Fruit fly (Drosophila melanogaster): ENCODE data around the gene Keap1.

Keap1 gene

DNA sequence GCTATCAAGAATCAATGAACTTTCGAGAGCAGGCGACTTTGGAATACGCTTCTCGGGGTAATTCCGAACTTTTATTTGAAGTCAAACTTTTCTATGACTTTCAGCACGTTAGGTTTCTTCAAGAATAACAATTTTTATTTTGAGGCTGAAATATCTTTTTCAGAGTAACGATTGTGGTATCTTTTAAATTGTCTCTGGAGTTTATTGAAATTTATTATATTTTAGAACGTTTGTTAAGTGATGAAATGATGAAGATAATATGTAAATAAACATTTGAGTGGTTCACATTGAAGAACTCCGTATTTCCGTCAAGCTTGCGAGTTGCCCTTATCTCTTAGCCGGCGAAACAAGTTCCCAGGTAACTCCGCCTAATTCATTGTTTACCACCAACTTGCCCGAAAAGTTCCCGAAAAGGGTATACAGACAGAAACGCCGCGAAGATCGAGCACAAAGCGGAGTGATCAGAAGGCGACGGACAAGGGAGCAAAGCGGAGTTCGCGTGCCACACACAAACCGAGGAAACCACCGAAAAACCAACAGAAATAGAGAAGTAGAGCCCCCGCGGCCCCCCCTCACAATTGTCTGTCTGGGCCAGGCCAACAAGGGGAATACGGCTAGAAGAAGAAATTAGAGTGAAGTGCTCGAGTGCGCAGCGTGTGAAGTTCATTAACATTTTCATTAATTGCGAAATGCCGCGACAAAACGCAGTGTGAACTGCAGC is 38.0 kb upstream of the Keap1 start:
- TF ChIP-seq Hr78 (GFP tag; optimal IDR thresholded peaks at IDR 0.05) (no peak), dmrt93B (GFP tag; optimal IDR thresholded peaks at IDR 0.05) (peak; percentile 40), br (GFP tag; optimal IDR thresholded peaks at IDR 0.05) (peak; percentile 55), ey (GFP tag; optimal IDR thresholded peaks at IDR 0.05) (peak; percentile 65), Hr83 (GFP tag; optimal IDR thresholded peaks at IDR 0.05; ENCODE audit: poor library complexity, severe bottlenecking) (no peak), Mio (GFP tag; optimal IDR thresholded peaks at IDR 0.05) (no peak), Myc (optimal IDR thresholded peaks at IDR 0.05) (no peak), pan (optimal IDR thresholded peaks at IDR 0.05) (no peak), Abd-B (GFP tag; optimal IDR thresholded peaks at IDR 0.05) (no peak), GATAd (GFP tag; optimal IDR thresholded peaks at IDR 0.05) (no peak), woc (GFP tag; optimal IDR thresholded peaks at IDR 0.05) (peak; percentile 79), dsf (GFP tag; optimal IDR thresholded peaks at IDR 0.05; ENCODE audit: borderline replicate concordance) (no peak), fru (GFP tag; optimal IDR thresholded peaks at IDR 0.05) (peak; percentile 64), sv (GFP tag; optimal IDR thresholded peaks at IDR 0.05) (no peak), foxo (GFP tag; optimal IDR thresholded peaks at IDR 0.05) (peak in 1 of 2 experiments; percentile 57), tai (GFP tag; optimal IDR thresholded peaks at IDR 0.05) (no peak), CG9705 (GFP tag; optimal IDR thresholded peaks at IDR 0.05) (no peak), h (GFP tag; optimal IDR thresholded peaks at IDR 0.05) (peak; percentile 79), N (GFP tag; optimal IDR thresholded peaks at IDR 0.05) (no peak), Rel (GFP tag; optimal IDR thresholded peaks at IDR 0.05) (no peak), Rel (tag; optimal IDR thresholded peaks at IDR 0.05) (peak; percentile 2), Dif (GFP tag; optimal IDR thresholded peaks at IDR 0.05; ENCODE audit: partially characterized antibody) (no peak), OdsH (GFP tag; optimal IDR thresholded peaks at IDR 0.05) (peak; percentile 71), usp (GFP tag; optimal IDR thresholded peaks at IDR 0.05) (no peak), sage (GFP tag; optimal IDR thresholded peaks at IDR 0.05) (peak; percentile 8), Hnf4 (GFP tag; optimal IDR thresholded peaks at IDR 0.05) (peak; percentile 22), HLH106 (tag; optimal IDR thresholded peaks at IDR 0.05) (peak; percentile 77), rgr (GFP tag; optimal IDR thresholded peaks at IDR 0.05) (peak; percentile 52), CrebA (GFP tag; optimal IDR thresholded peaks at IDR 0.05; ENCODE audit: borderline replicate concordance) (no peak), Sp1 (GFP tag; optimal IDR thresholded peaks at IDR 0.05) (peak; percentile 72), lola (GFP tag; optimal IDR thresholded peaks at IDR 0.05) (no peak), psq (GFP tag; optimal IDR thresholded peaks at IDR 0.05) (peak; percentile 84)

DNA sequence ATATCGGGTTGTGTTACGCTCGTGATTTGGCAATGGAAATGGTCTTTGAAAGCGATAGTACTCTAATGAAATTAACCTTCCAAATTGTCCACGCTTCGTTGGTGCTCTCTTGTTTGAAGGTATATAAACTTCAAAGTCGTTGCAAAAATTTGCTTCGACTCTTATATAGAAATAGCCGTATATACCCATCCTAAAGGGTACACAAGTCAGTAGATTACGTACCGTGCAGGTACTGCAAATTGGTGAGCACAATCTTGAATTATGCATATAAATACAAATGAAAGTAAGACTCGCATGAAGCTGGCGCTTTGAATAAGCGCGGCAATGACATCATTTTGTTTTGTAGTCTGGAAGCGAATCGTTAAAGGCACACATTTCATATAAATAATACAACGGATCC is 36.5 kb upstream of the Keap1 start:
- TF ChIP-seq br (GFP tag; optimal IDR thresholded peaks at IDR 0.05) (peak; percentile 68), dmrt93B (GFP tag; optimal IDR thresholded peaks at IDR 0.05) (peak; percentile 17), CrebA (GFP tag; optimal IDR thresholded peaks at IDR 0.05; ENCODE audit: borderline replicate concordance) (no peak), woc (GFP tag; optimal IDR thresholded peaks at IDR 0.05) (peak; percentile 8), OdsH (GFP tag; optimal IDR thresholded peaks at IDR 0.05) (peak; percentile 28), N (GFP tag; optimal IDR thresholded peaks at IDR 0.05) (no peak), h (GFP tag; optimal IDR thresholded peaks at IDR 0.05) (peak; percentile 22), GATAd (GFP tag; optimal IDR thresholded peaks at IDR 0.05) (no peak), ey (GFP tag; optimal IDR thresholded peaks at IDR 0.05) (peak; percentile 62), Hnf4 (GFP tag; optimal IDR thresholded peaks at IDR 0.05) (peak; percentile 17), Jra (GFP tag; optimal IDR thresholded peaks at IDR 0.05) (no peak), foxo (GFP tag; optimal IDR thresholded peaks at IDR 0.05) (peak in 1 of 2 experiments; percentile 68), fru (GFP tag; optimal IDR thresholded peaks at IDR 0.05) (peak; percentile 58), pan (optimal IDR thresholded peaks at IDR 0.05) (no peak), tai (GFP tag; optimal IDR thresholded peaks at IDR 0.05) (peak; percentile 2), Hr83 (GFP tag; optimal IDR thresholded peaks at IDR 0.05; ENCODE audit: poor library complexity, severe bottlenecking) (peak; percentile 47), rgr (GFP tag; optimal IDR thresholded peaks at IDR 0.05) (peak; percentile 26), HLH106 (tag; optimal IDR thresholded peaks at IDR 0.05) (peak; percentile 14)

DNA sequence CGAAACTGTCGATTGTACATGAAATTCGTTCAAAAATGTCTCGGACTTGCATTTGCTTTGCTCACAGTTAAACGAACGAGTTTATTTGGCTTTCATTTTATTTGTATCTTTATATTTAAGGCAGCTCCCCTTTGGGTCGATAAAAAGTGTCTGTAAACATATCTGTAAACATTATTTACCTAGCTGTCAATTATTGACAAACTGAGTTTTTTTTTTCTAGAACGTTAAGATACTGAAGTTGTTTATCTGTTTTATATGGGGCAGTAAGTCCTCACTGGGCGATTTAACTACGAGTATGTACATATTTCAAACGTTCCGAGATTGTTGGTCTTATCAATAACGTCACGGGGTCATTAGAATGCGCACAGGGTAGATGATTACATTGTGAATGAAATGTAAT is 35.9 kb upstream of the Keap1 start:
- no peak for TF ChIP-seq Dif (GFP tag; optimal IDR thresholded peaks at IDR 0.05; ENCODE audit: partially characterized antibody)
- TF ChIP-seq sage (GFP tag; optimal IDR thresholded peaks at IDR 0.05): peak; percentile 42
- no peak for TF ChIP-seq Jra (GFP tag; optimal IDR thresholded peaks at IDR 0.05)
- TF ChIP-seq Abd-B (GFP tag; optimal IDR thresholded peaks at IDR 0.05): no peak
- no peak for TF ChIP-seq CrebA (GFP tag; optimal IDR thresholded peaks at IDR 0.05; ENCODE audit: borderline replicate concordance)
- no peak for TF ChIP-seq OdsH (GFP tag; optimal IDR thresholded peaks at IDR 0.05)
- TF ChIP-seq Myc (optimal IDR thresholded peaks at IDR 0.05): no peak
- TF ChIP-seq Vsx2 (GFP tag; optimal IDR thresholded peaks at IDR 0.05; ENCODE audit: partially characterized antibody): no peak
- no peak for TF ChIP-seq psq (GFP tag; optimal IDR thresholded peaks at IDR 0.05)
- TF ChIP-seq br (GFP tag; optimal IDR thresholded peaks at IDR 0.05): no peak
- no peak for TF ChIP-seq GATAd (GFP tag; optimal IDR thresholded peaks at IDR 0.05)
- no peak for TF ChIP-seq HLH106 (tag; optimal IDR thresholded peaks at IDR 0.05)
- TF ChIP-seq Hr83 (GFP tag; optimal IDR thresholded peaks at IDR 0.05; ENCODE audit: poor library complexity, severe bottlenecking): peak; percentile 61
- TF ChIP-seq lola (GFP tag; optimal IDR thresholded peaks at IDR 0.05): no peak
- no peak for TF ChIP-seq CG32264 (GFP tag; optimal IDR thresholded peaks at IDR 0.05)
- no peak for TF ChIP-seq dsf (GFP tag; optimal IDR thresholded peaks at IDR 0.05; ENCODE audit: borderline replicate concordance)
- no peak for TF ChIP-seq dl (GFP tag; optimal IDR thresholded peaks at IDR 0.05; ENCODE audit: insufficient read depth in 1 of 2, partially characterized antibody in 2 of 2)
- no peak for TF ChIP-seq CG9705 (GFP tag; optimal IDR thresholded peaks at IDR 0.05)
- no peak for TF ChIP-seq foxo (GFP tag; optimal IDR thresholded peaks at IDR 0.05)
- TF ChIP-seq tai (GFP tag; optimal IDR thresholded peaks at IDR 0.05): no peak
- no peak for TF ChIP-seq Rel (GFP tag; optimal IDR thresholded peaks at IDR 0.05)
- no peak for TF ChIP-seq Rel (tag; optimal IDR thresholded peaks at IDR 0.05)
- TF ChIP-seq fru (GFP tag; optimal IDR thresholded peaks at IDR 0.05): no peak
- TF ChIP-seq dmrt93B (GFP tag; optimal IDR thresholded peaks at IDR 0.05): no peak
- TF ChIP-seq Sp1 (GFP tag; optimal IDR thresholded peaks at IDR 0.05): no peak
- TF ChIP-seq pan (optimal IDR thresholded peaks at IDR 0.05): no peak
- TF ChIP-seq woc (GFP tag; optimal IDR thresholded peaks at IDR 0.05): no peak
- no peak for TF ChIP-seq N (GFP tag; optimal IDR thresholded peaks at IDR 0.05)
- no peak for TF ChIP-seq usp (GFP tag; optimal IDR thresholded peaks at IDR 0.05)
- TF ChIP-seq h (GFP tag; optimal IDR thresholded peaks at IDR 0.05): peak; percentile 40
- no peak for TF ChIP-seq sv (GFP tag; optimal IDR thresholded peaks at IDR 0.05)
- TF ChIP-seq Mio (GFP tag; optimal IDR thresholded peaks at IDR 0.05): no peak
- TF ChIP-seq jim (GFP tag; optimal IDR thresholded peaks at IDR 0.05): no peak
- no peak for TF ChIP-seq ey (GFP tag; optimal IDR thresholded peaks at IDR 0.05)
- TF ChIP-seq Dfd (GFP tag; optimal IDR thresholded peaks at IDR 0.05): no peak
